Fruit fly (Drosophila melanogaster) whole organism, embryonic: Measurements from ENCODE around the gene CG32195.

ENCODE experiments used
- CG11085 ChIP-seq: fragments of 200-800 bp; sonication (Bioruptor generic); IDR thresholded peaks from 2 replicates; pipeline ENCODE4 v1.3.6; 2022; ENCODE audit warnings: missing biosample characterization, missing genetic modification characterization
- CG8089 ChIP-seq: fragments of 200-800 bp; sonication (Bioruptor generic); optimal IDR thresholded peaks from 3 replicates; lab custom pipeline; 2016; ENCODE audit warnings: missing biosample characterization, missing genetic modification characterization
- CG9876 ChIP-seq: fragments of 200-800 bp; sonication (Bioruptor generic); optimal IDR thresholded peaks from 2 replicates; lab custom pipeline; 2016; ENCODE audit warnings: missing biosample characterization, missing genetic modification characterization
- Camta ChIP-seq: fragments of 200-800 bp; sonication (Bioruptor generic); optimal IDR thresholded peaks from 2 replicates; lab custom pipeline; 2016; ENCODE audit warnings: missing biosample characterization, missing genetic modification characterization
- D19A ChIP-seq: fragments of 200-800 bp; optimal IDR thresholded peaks from 3 replicates; lab custom pipeline; 2019; ENCODE audit warnings: missing biosample characterization, mild to moderate bottlenecking, missing genetic modification characterization, moderate library complexity
- E2f1 ChIP-seq: fragments of 200-800 bp; sonication (Bioruptor generic); IDR thresholded peaks from 2 replicates; pipeline ENCODE4 v1.3.6; 2022; ENCODE audit warnings: missing biosample characterization, missing genetic modification characterization
- al ChIP-seq: fragments of 200-800 bp; sonication (Bioruptor generic); IDR thresholded peaks from 2 replicates; pipeline ENCODE4 v1.3.6; 2022; ENCODE audit warnings: missing biosample characterization, missing genetic modification characterization
- ara ChIP-seq: fragments of 200-800 bp; sonication (Bioruptor generic); IDR thresholded peaks from 2 replicates; pipeline ENCODE4 v1.3.6; 2022; ENCODE audit warnings: missing biosample characterization, missing genetic modification characterization
- chn ChIP-seq: fragments of 200-800 bp; sonication (Bioruptor generic); optimal IDR thresholded peaks from 2 replicates; lab custom pipeline; 2016; ENCODE audit warnings: missing biosample characterization, missing genetic modification characterization

- TF ChIP-seq chn (no peak), CG11085 (GFP tag; lab: Robert Waterston, UW) (no peak), E2f1 (GFP tag; lab: Robert Waterston, UW) (no peak), ara (GFP tag; lab: Robert Waterston, UW) (no peak), D19A (tag; lab: Kevin White, UChicago) (no peak), CG9876 (GFP tag; lab: Kevin White, UChicago) (no peak), CG8089 (GFP tag; lab: Kevin White, UChicago) (no peak), Camta (no peak), al (no peak)
These were observed 19.8 kb downstream of the CG32195 start, which contains the start of gene Cyp312a1 for dm6 chr3L:18132589-18132988.
